Fruit fly (Drosophila melanogaster) whole organism, prepupa: Measurements from ENCODE around the gene MED10.

Experiments
- Blimp-1 ChIP-seq: fragments of 200-800 bp; sonication (Bioruptor generic); optimal IDR thresholded peaks from 3 replicates; lab custom pipeline; 2017; ENCODE audit warnings: missing biosample characterization, missing genetic modification characterization, mild to moderate bottlenecking, moderate library complexity, missing genetic modification reagents
- CG11294 ChIP-seq: fragments of 200-800 bp; sonication (Bioruptor generic); IDR thresholded peaks from 2 replicates; pipeline ENCODE4 v1.3.6; 2022; ENCODE audit warnings: missing biosample characterization, missing genetic modification characterization
- CG11762 ChIP-seq: fragments of 200-800 bp; sonication (Bioruptor generic); optimal IDR thresholded peaks from 3 replicates; lab custom pipeline; 2016; ENCODE audit warnings: missing biosample characterization, missing genetic modification characterization; ENCODE audit not compliant: insufficient read depth
- CG11902 ChIP-seq: fragments of 200-800 bp; sonication (Bioruptor generic); optimal IDR thresholded peaks from 3 replicates; lab custom pipeline; 2016; ENCODE audit warnings: missing biosample characterization, missing genetic modification characterization
- CG15336 ChIP-seq: fragments of 200-800 bp; sonication (Bioruptor generic); IDR thresholded peaks from 2 replicates; pipeline ENCODE4 v1.3.6; 2022; ENCODE audit warnings: missing biosample characterization, missing genetic modification characterization
- CG1621 ChIP-seq: fragments of 200-800 bp; sonication (Bioruptor generic); optimal IDR thresholded peaks from 3 replicates; lab custom pipeline; 2018; ENCODE audit warnings: missing biosample characterization, mild to moderate bottlenecking, missing genetic modification characterization
- CG16779 ChIP-seq: fragments of 200-800 bp; sonication (Bioruptor generic); optimal IDR thresholded peaks from 3 replicates; lab custom pipeline; 2017; ENCODE audit warnings: missing biosample characterization, mild to moderate bottlenecking, missing genetic modification characterization
- CG3032 ChIP-seq: fragments of 200-800 bp; optimal IDR thresholded peaks from 2 replicates; lab custom pipeline; 2019; ENCODE audit warnings: missing biosample characterization, mild to moderate bottlenecking, missing genetic modification characterization, moderate library complexity
- CG31627 ChIP-seq: fragments of 200-800 bp; sonication (Bioruptor generic); optimal IDR thresholded peaks from 3 replicates; lab custom pipeline; 2016; ENCODE audit warnings: missing biosample characterization, missing genetic modification characterization
- CG32006 ChIP-seq: fragments of 200-800 bp; sonication (Bioruptor generic); optimal IDR thresholded peaks from 3 replicates; lab custom pipeline; 2017; ENCODE audit warnings: missing biosample characterization, mild to moderate bottlenecking, missing genetic modification characterization
- CG34406 ChIP-seq: fragments of 200-800 bp; sonication (Bioruptor generic); optimal IDR thresholded peaks from 3 replicates; lab custom pipeline; 2016; ENCODE audit warnings: missing biosample characterization, missing genetic modification characterization
- CG4318 ChIP-seq: fragments of 200-800 bp; sonication (Bioruptor generic); optimal IDR thresholded peaks from 3 replicates; lab custom pipeline; 2017; ENCODE audit warnings: missing biosample characterization, mild to moderate bottlenecking, missing genetic modification characterization
- CG6163 ChIP-seq: fragments of 200-800 bp; sonication (Bioruptor generic); IDR thresholded peaks from 3 replicates; pipeline ENCODE4 v1.3.6; 2022; ENCODE audit warnings: missing biosample characterization, missing genetic modification characterization
- CG6276 ChIP-seq: fragments of 200-800 bp; sonication (Bioruptor generic); optimal IDR thresholded peaks from 2 replicates; lab custom pipeline; 2017; ENCODE audit warnings: missing biosample characterization, mild to moderate bottlenecking, missing genetic modification characterization
- CG6808 ChIP-seq: fragments of 200-800 bp; sonication (Bioruptor generic); optimal IDR thresholded peaks from 3 replicates; lab custom pipeline; 2017; ENCODE audit warnings: missing biosample characterization, missing genetic modification characterization, mild to moderate bottlenecking, moderate library complexity, missing genetic modification reagents
- CG6854 ChIP-seq: fragments of 200-800 bp; sonication (Bioruptor generic); optimal IDR thresholded peaks from 2 replicates; lab custom pipeline; 2017; ENCODE audit warnings: missing biosample characterization, mild to moderate bottlenecking, missing genetic modification characterization
- CG7368 ChIP-seq: fragments of 200-800 bp; sonication (Bioruptor generic); optimal IDR thresholded peaks from 3 replicates; lab custom pipeline; 2016; ENCODE audit warnings: missing biosample characterization, missing genetic modification characterization
- CG8119 ChIP-seq: fragments of 200-800 bp; sonication (Bioruptor generic); IDR thresholded peaks from 3 replicates; pipeline ENCODE4 v1.3.6; 2022; ENCODE audit warnings: missing biosample characterization, missing genetic modification characterization
- CG8319 ChIP-seq: fragments of 200-800 bp; sonication (Bioruptor generic); optimal IDR thresholded peaks from 3 replicates; lab custom pipeline; 2016; ENCODE audit warnings: missing biosample characterization, missing genetic modification characterization
- CG8632 ChIP-seq: fragments of 200-800 bp; sonication (Bioruptor generic); optimal IDR thresholded peaks from 3 replicates; lab custom pipeline; 2016; ENCODE audit warnings: missing biosample characterization, missing genetic modification characterization
- CG9139 ChIP-seq: fragments of 200-800 bp; sonication (Bioruptor generic); optimal IDR thresholded peaks from 3 replicates; lab custom pipeline; 2017; ENCODE audit warnings: missing biosample characterization, mild to moderate bottlenecking, missing genetic modification characterization
- Eip75B ChIP-seq: fragments of 200-800 bp; sonication (Bioruptor generic); optimal IDR thresholded peaks from 3 replicates; lab custom pipeline; 2016; ENCODE audit warnings: missing biosample characterization, missing genetic modification characterization
- Eip93F ChIP-seq: fragments of 200-800 bp; sonication (Bioruptor generic); optimal IDR thresholded peaks from 2 replicates; lab custom pipeline; 2016; ENCODE audit warnings: missing biosample characterization, mild to moderate bottlenecking, missing genetic modification characterization
- Ets21C ChIP-seq: fragments of 200-800 bp; sonication (Bioruptor generic); optimal IDR thresholded peaks from 3 replicates; lab custom pipeline; 2016; ENCODE audit warnings: missing biosample characterization, missing genetic modification characterization
- Gug ChIP-seq: fragments of 200-800 bp; sonication (Bioruptor generic); IDR thresholded peaks from 2 replicates; pipeline ENCODE4 v1.3.6; 2022; ENCODE audit warnings: missing biosample characterization, missing genetic modification characterization
- Hr38 ChIP-seq: sonication (Bioruptor generic); optimal IDR thresholded peaks from 2 replicates; lab custom pipeline; 2016; ENCODE audit warnings: missing biosample characterization, missing genetic modification characterization
- Hr39 ChIP-seq: fragments of 200-800 bp; sonication (Bioruptor generic); optimal IDR thresholded peaks from 2 replicates; lab custom pipeline; 2016; ENCODE audit warnings: missing biosample characterization, missing genetic modification characterization
- Hr4 ChIP-seq: fragments of 200-800 bp; sonication (Bioruptor generic); optimal IDR thresholded peaks from 3 replicates; lab custom pipeline; 2016; ENCODE audit warnings: missing biosample characterization, missing genetic modification characterization
- Lpt ChIP-seq: fragments of 200-800 bp; sonication (Bioruptor generic); optimal IDR thresholded peaks from 3 replicates; lab custom pipeline; 2016; ENCODE audit warnings: missing biosample characterization, missing genetic modification characterization
- Met ChIP-seq: fragments of 200-800 bp; sonication (Bioruptor generic); optimal IDR thresholded peaks from 3 replicates; lab custom pipeline; 2016; ENCODE audit warnings: missing biosample characterization, missing genetic modification characterization
- OdsH ChIP-seq: fragments of 200-800 bp; sonication (Bioruptor generic); optimal IDR thresholded peaks from 3 replicates; lab custom pipeline; 2016; ENCODE audit warnings: missing biosample characterization, missing genetic modification characterization
- Sox102F ChIP-seq: fragments of 200-800 bp; sonication (Bioruptor generic); optimal IDR thresholded peaks from 2 replicates; lab custom pipeline; 2016; ENCODE audit warnings: missing biosample characterization, mild to moderate bottlenecking, missing genetic modification characterization
- Sox14 ChIP-seq: fragments of 200-800 bp; sonication (Bioruptor generic); optimal IDR thresholded peaks from 3 replicates; lab custom pipeline; 2016; ENCODE audit warnings: missing biosample characterization, missing genetic modification characterization
- Sox15 ChIP-seq: fragments of 200-800 bp; sonication (Bioruptor generic); optimal IDR thresholded peaks from 3 replicates; lab custom pipeline; 2016; ENCODE audit warnings: missing biosample characterization, missing genetic modification characterization
- achi ChIP-seq: fragments of 200-800 bp; sonication (Bioruptor generic); optimal IDR thresholded peaks from 3 replicates; lab custom pipeline; 2016; ENCODE audit warnings: missing biosample characterization, missing genetic modification characterization
- acj6 ChIP-seq: fragments of 200-800 bp; sonication (Bioruptor generic); optimal IDR thresholded peaks from 3 replicates; lab custom pipeline; 2016; ENCODE audit warnings: missing biosample characterization, missing genetic modification characterization
- cyc ChIP-seq: fragments of 200-800 bp; sonication (Bioruptor generic); optimal IDR thresholded peaks from 3 replicates; lab custom pipeline; 2016; ENCODE audit warnings: missing biosample characterization, missing genetic modification characterization
- dac ChIP-seq: fragments of 200-800 bp; sonication (Bioruptor generic); optimal IDR thresholded peaks from 2 replicates; lab custom pipeline; 2017; ENCODE audit warnings: missing biosample characterization, mild to moderate bottlenecking, missing genetic modification characterization
- fd85E ChIP-seq: fragments of 200-800 bp; sonication (Bioruptor generic); optimal IDR thresholded peaks from 3 replicates; lab custom pipeline; 2016; ENCODE audit warnings: missing biosample characterization, missing genetic modification characterization
- lz ChIP-seq: fragments of 200-800 bp; sonication (Bioruptor generic); optimal IDR thresholded peaks from 3 replicates; lab custom pipeline; 2016; ENCODE audit warnings: missing biosample characterization, missing genetic modification characterization
- net ChIP-seq: fragments of 200-800 bp; sonication (Bioruptor generic); optimal IDR thresholded peaks from 3 replicates; lab custom pipeline; 2016; ENCODE audit warnings: missing biosample characterization, missing genetic modification characterization
- pdm3 ChIP-seq: fragments of 200-800 bp; sonication (Bioruptor generic); optimal IDR thresholded peaks from 3 replicates; lab custom pipeline; 2016; ENCODE audit warnings: missing biosample characterization, missing genetic modification characterization
- salr ChIP-seq, 2 experiments: fragments of 200-800 bp; sonication (Bioruptor generic); optimal IDR thresholded peaks; 3 replicates each; lab custom pipeline; 2016 to 2018; ENCODE audit warnings: missing biosample characterization in 2 of 2, missing genetic modification characterization in 2 of 2, mild to moderate bottlenecking in 1 of 2
- spab ChIP-seq: fragments of 200-800 bp; sonication (Bioruptor generic); optimal IDR thresholded peaks from 2 replicates; lab custom pipeline; 2017; ENCODE audit warnings: missing biosample characterization, mild to moderate bottlenecking, missing genetic modification characterization, missing genetic modification reagents
- ss ChIP-seq, 2 experiments: fragments of 200-800 bp; sonication (Bioruptor generic); optimal IDR thresholded peaks; 2 replicates in 1 of 2; 3 replicates in 1 of 2; lab custom pipeline; 2017 to 2018; ENCODE audit warnings: mild to moderate bottlenecking in 2 of 2, missing biosample characterization in 2 of 2, missing genetic modification characterization in 2 of 2, moderate library complexity in 1 of 2
- svp ChIP-seq: fragments of 200-800 bp; sonication (Bioruptor generic); peaks from one replicate; lab custom pipeline; 2016; ENCODE audit warnings: missing biosample characterization, missing genetic modification characterization
- vri ChIP-seq: fragments of 200-800 bp; sonication (Bioruptor generic); optimal IDR thresholded peaks from 3 replicates; lab custom pipeline; 2016; ENCODE audit warnings: missing biosample characterization, mild to moderate bottlenecking, missing genetic modification characterization

The MED10 gene

dm6 chr3L:16203236-16203635 is 28.6 kb upstream of the MED10 start (continued):
- TF ChIP-seq Hr4, result peak; percentile 54
- TF ChIP-seq Eip75B (GFP tag; lab: Kevin White, UChicago), result peak; percentile 52
- TF ChIP-seq achi (GFP tag; lab: Kevin White, UChicago), result peak; percentile 59
- peak; percentile 61 for TF ChIP-seq Blimp-1 (GFP tag; lab: Kevin White, UChicago)
- peak; percentile 88 for TF ChIP-seq svp (GFP tag; lab: Kevin White, UChicago)
- peak; percentile 79 for TF ChIP-seq OdsH (GFP tag; lab: Kevin White, UChicago)
- peak in 1 of 2 experiments; percentile 10 for TF ChIP-seq ss (GFP tag; optimal IDR thresholded peaks at IDR 0.05; lab: Kevin White, UChicago)
- TF ChIP-seq salr (GFP tag; optimal IDR thresholded peaks at IDR 0.05; lab: Kevin White, UChicago), result peak; percentile 52 to 54
- peak; percentile 28 for TF ChIP-seq CG6854 (GFP tag; lab: Kevin White, UChicago)
- TF ChIP-seq CG15336, result peak; percentile 57
- peak; percentile 70 for TF ChIP-seq CG8632 (GFP tag; lab: Kevin White, UChicago)
- TF ChIP-seq Hr38 (GFP tag; lab: Kevin White, UChicago), result no peak
- peak; percentile 83 for TF ChIP-seq Met (GFP tag; lab: Kevin White, UChicago)
- TF ChIP-seq CG6808 (GFP tag; lab: Kevin White, UChicago), result peak; percentile 64
- no peak for TF ChIP-seq CG16779 (tag; lab: Kevin White, UChicago)
- TF ChIP-seq Hr39 (GFP tag; lab: Kevin White, UChicago), result peak; percentile 89
- peak; percentile 82 for TF ChIP-seq Sox14
- TF ChIP-seq CG31627 (GFP tag; lab: Kevin White, UChicago), result peak; percentile 83
- TF ChIP-seq Lpt (GFP tag; lab: Kevin White, UChicago), result peak; percentile 47
- TF ChIP-seq CG4318 (GFP tag; lab: Kevin White, UChicago), result no peak
- peak; percentile 58 for TF ChIP-seq CG8319 (GFP tag; lab: Kevin White, UChicago)
- peak; percentile 63 for TF ChIP-seq Sox15 (GFP tag; lab: Kevin White, UChicago)
- no peak for TF ChIP-seq CG9139 (GFP tag; lab: Kevin White, UChicago)
- peak; percentile 10 for TF ChIP-seq CG6276 (GFP tag; lab: Kevin White, UChicago)
- TF ChIP-seq CG11294, result peak; percentile 70; the same call in 1 of the 2 replicates
- TF ChIP-seq CG6163, result peak; percentile 74
- peak; percentile 86 for TF ChIP-seq cyc (GFP tag; lab: Kevin White, UChicago)
- peak; percentile 62 for TF ChIP-seq CG32006 (GFP tag; lab: Kevin White, UChicago)
- TF ChIP-seq spab (GFP tag; lab: Kevin White, UChicago), result peak; percentile 60
- peak; percentile 64 for TF ChIP-seq net (GFP tag; lab: Kevin White, UChicago)

- no peak for TF ChIP-seq CG6276 (GFP tag; lab: Kevin White, UChicago)
- peak; percentile 42 for TF ChIP-seq CG1621 (tag; lab: Kevin White, UChicago)
- TF ChIP-seq pdm3, result peak; percentile 56
- peak; percentile 73 for TF ChIP-seq CG8632 (GFP tag; lab: Kevin White, UChicago)
- peak; percentile 44 for TF ChIP-seq Eip93F
- peak; percentile 56; the same call in 2 of the 3 replicates for TF ChIP-seq CG6163
- TF ChIP-seq ss (GFP tag; optimal IDR thresholded peaks at IDR 0.05; lab: Kevin White, UChicago), result peak; percentile 48 to 68
- TF ChIP-seq Eip75B (GFP tag; lab: Kevin White, UChicago), result peak; percentile 33
- peak; percentile 21 for TF ChIP-seq Sox14
- peak; percentile 37; the same call in 1 of the 2 replicates for TF ChIP-seq Gug (GFP tag; lab: Robert Waterston, UW)
- TF ChIP-seq lz (GFP tag; lab: Kevin White, UChicago), result peak; percentile 46
- peak; percentile 34 for TF ChIP-seq Blimp-1 (GFP tag; lab: Kevin White, UChicago)
- peak; percentile 64 for TF ChIP-seq spab (GFP tag; lab: Kevin White, UChicago)
- peak; percentile 13 for TF ChIP-seq CG16779 (tag; lab: Kevin White, UChicago)
- no peak for TF ChIP-seq Ets21C
- no peak for TF ChIP-seq fd85E
- peak; percentile 70 for TF ChIP-seq CG11902 (GFP tag; lab: Kevin White, UChicago)
- peak; percentile 71 for TF ChIP-seq CG7368 (GFP tag; lab: Kevin White, UChicago)
- peak; percentile 15 for TF ChIP-seq vri (GFP tag; lab: Kevin White, UChicago)
- TF ChIP-seq CG32006 (GFP tag; lab: Kevin White, UChicago), result peak; percentile 45
- TF ChIP-seq achi (GFP tag; lab: Kevin White, UChicago), result peak; percentile 69
- TF ChIP-seq Met (GFP tag; lab: Kevin White, UChicago), result peak; percentile 62
- peak; percentile 76 for TF ChIP-seq CG3032 (tag; lab: Kevin White, UChicago)
- TF ChIP-seq acj6, result peak; percentile 75
- TF ChIP-seq dac (GFP tag; lab: Kevin White, UChicago), result no peak
- TF ChIP-seq cyc (GFP tag; lab: Kevin White, UChicago), result peak; percentile 66
- peak; percentile 87 for TF ChIP-seq CG34406 (GFP tag; lab: Kevin White, UChicago)
- peak; percentile 59 for TF ChIP-seq CG8119 (GFP tag; lab: Robert Waterston, UW)
- peak; percentile 58 for TF ChIP-seq net (GFP tag; lab: Kevin White, UChicago)
- TF ChIP-seq Hr4, result peak; percentile 10
- peak; percentile 41 for TF ChIP-seq CG31627 (GFP tag; lab: Kevin White, UChicago)
- TF ChIP-seq CG11762 (GFP tag; lab: Kevin White, UChicago), result peak; percentile 49
- TF ChIP-seq salr (GFP tag; optimal IDR thresholded peaks at IDR 0.05; lab: Kevin White, UChicago), result peak; percentile 10 to 38
- peak; percentile 15 for TF ChIP-seq CG9139 (GFP tag; lab: Kevin White, UChicago)
- peak; percentile 66 for TF ChIP-seq Sox102F
These were observed 27.8 kb upstream of the MED10 start for dm6 chr3L:16204128-16204527.
